Worm (Caenorhabditis elegans): Measurements from ENCODE around the gene T13C5.7.

T13C5.7 gene

DNA sequence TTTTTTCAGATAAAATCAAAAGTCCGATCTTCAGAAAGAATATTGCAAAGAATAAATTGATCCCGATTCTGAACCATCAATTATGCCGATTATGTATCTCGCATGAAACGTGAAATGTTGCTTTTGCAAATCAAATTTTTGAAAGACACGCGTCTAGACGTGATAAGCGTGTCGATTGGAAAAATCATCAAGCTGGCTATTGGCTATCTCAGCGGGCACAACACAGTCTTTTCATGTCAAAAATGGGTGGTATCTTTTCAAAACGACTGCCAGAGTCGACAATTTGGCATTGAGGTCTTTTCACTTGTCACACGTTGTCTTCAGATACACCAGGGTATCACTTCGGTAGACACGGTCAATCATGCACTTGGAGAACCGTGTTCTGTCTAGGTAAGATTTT, 16.2 kb downstream of the T13C5.7 start, which contains the start of gene daf-9:
daf-9 (plus strand) TSS at position 301 of the 400 bp plus-strand sequence.
- no peak for TF ChIP-seq ceh-30 (tag; optimal IDR thresholded peaks at IDR 0.05)
- no peak for TF ChIP-seq ceh-6 (GFP tag; optimal IDR thresholded peaks at IDR 0.05)
- TF ChIP-seq npax-4 (tag; optimal IDR thresholded peaks at IDR 0.05) = no peak
- TF ChIP-seq ttx-3 (tag; optimal IDR thresholded peaks at IDR 0.05) = no peak
- TF ChIP-seq sox-4 (tag; optimal IDR thresholded peaks at IDR 0.05) = no peak
- TF ChIP-seq hlh-13 (GFP tag; optimal IDR thresholded peaks at IDR 0.05) = no peak
- no peak for TF ChIP-seq unc-42 (tag; optimal IDR thresholded peaks at IDR 0.05)
- TF ChIP-seq ceh-18 (tag; optimal IDR thresholded peaks at IDR 0.05) = no peak
- no peak for TF ChIP-seq lim-6 (tag; optimal IDR thresholded peaks at IDR 0.05)
- no peak for TF ChIP-seq hlh-8 (tag; optimal IDR thresholded peaks at IDR 0.05)
- no peak for TF ChIP-seq tbx-7 (tag; optimal IDR thresholded peaks at IDR 0.05)
- no peak for TF ChIP-seq C08G9.2 (tag; optimal IDR thresholded peaks at IDR 0.05)
- TF ChIP-seq ceh-9 (tag; optimal IDR thresholded peaks at IDR 0.05) = no peak
- TF ChIP-seq hlh-6 (tag; optimal IDR thresholded peaks at IDR 0.05) = no peak

DNA sequence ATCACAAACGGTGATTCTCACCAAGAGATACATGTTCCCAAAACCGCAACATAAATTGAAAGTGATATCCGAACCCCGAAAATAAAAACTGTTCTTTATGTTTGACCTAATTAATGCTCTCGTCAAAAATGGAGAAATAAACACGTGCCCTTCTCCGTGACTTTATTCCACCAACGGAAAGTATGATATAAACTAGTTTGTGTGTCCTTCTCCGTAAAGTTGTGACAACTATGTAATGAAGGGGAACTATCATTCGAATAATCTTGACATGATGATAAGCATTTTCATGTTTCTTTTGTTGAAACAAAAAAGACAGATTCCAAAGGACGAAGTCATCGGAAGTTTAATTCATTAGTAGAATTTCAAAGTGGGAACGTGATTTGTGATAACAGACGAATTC, 21.1 kb downstream of the T13C5.7 start:
- TF ChIP-seq ceh-18 (tag; optimal IDR thresholded peaks at IDR 0.05) (no peak), ceh-14 (tag; optimal IDR thresholded peaks at IDR 0.05) (no peak), unc-86 (tag; optimal IDR thresholded peaks at IDR 0.05) (no peak), ceh-45 (GFP tag; IDR thresholded peaks at IDR 0.05) (no peak), rnt-1 (tag; optimal IDR thresholded peaks at IDR 0.05) (no peak), ceh-48 (tag; optimal IDR thresholded peaks at IDR 0.05) (no peak), pha-2 (tag; optimal IDR thresholded peaks at IDR 0.05) (no peak), K09A11.1 (tag; optimal IDR thresholded peaks at IDR 0.05; ENCODE audit: insufficient read depth) (no peak), hlh-13 (GFP tag; optimal IDR thresholded peaks at IDR 0.05) (no peak), unc-55 (GFP tag; optimal IDR thresholded peaks at IDR 0.05) (no peak), ceh-6 (GFP tag; optimal IDR thresholded peaks at IDR 0.05) (no peak), gmeb-2 (tag; optimal IDR thresholded peaks at IDR 0.05) (no peak), sox-4 (tag; optimal IDR thresholded peaks at IDR 0.05) (no peak), odd-2 (tag; optimal IDR thresholded peaks at IDR 0.05) (no peak), ceh-9 (tag; optimal IDR thresholded peaks at IDR 0.05) (no peak), sdc-2 (tag; optimal IDR thresholded peaks at IDR 0.05) (no peak), fkh-10 (GFP tag; optimal IDR thresholded peaks at IDR 0.05) (no peak)

DNA sequence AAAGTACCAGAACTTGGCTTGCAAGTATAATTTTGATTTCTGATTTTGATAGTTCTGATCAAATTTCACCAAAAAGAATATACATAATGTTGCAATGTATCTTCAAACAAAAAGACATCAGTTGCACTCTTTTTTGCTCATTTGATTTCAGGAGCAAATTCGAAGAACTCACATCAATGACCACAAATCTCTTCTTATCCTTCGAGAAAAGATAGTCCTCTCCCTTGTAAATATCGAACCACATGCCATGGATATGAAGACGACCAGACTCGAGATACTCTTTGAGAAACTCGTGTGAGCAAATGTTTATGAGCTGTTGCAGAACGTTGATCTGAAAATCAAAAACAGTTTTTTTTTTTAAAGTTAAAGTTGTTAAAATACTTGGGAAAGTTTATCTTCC, 22.4 kb downstream of the T13C5.7 start:
- TF ChIP-seq mec-3 (tag; optimal IDR thresholded peaks at IDR 0.05; ENCODE audit: borderline replicate concordance) (no peak), ceh-18 (tag; optimal IDR thresholded peaks at IDR 0.05) (no peak), nhr-11 (tag; optimal IDR thresholded peaks at IDR 0.05) (no peak), tbx-2 (tag; optimal IDR thresholded peaks at IDR 0.05) (no peak), hlh-13 (GFP tag; optimal IDR thresholded peaks at IDR 0.05) (no peak), npax-4 (tag; optimal IDR thresholded peaks at IDR 0.05) (no peak), pqm-1 (tag; optimal IDR thresholded peaks at IDR 0.05) (no peak), T23F11.4 (GFP tag; optimal IDR thresholded peaks at IDR 0.05) (no peak), fax-1 (tag; optimal IDR thresholded peaks at IDR 0.05) (no peak), hlh-15 (tag; optimal IDR thresholded peaks at IDR 0.05) (no peak), nfya-1 (tag; optimal IDR thresholded peaks at IDR 0.05) (no peak), ceh-6 (GFP tag; optimal IDR thresholded peaks at IDR 0.05) (no peak), zip-5 (tag; optimal IDR thresholded peaks at IDR 0.05) (no peak), ceh-19 (GFP tag; optimal IDR thresholded peaks at IDR 0.05) (no peak), unc-3 (GFP tag; conservative IDR thresholded peaks at IDR 0.05) (no peak), unc-3 (tag; optimal IDR thresholded peaks at IDR 0.05) (no peak), ttx-3 (tag; optimal IDR thresholded peaks at IDR 0.05) (no peak), K09A11.1 (tag; optimal IDR thresholded peaks at IDR 0.05; ENCODE audit: insufficient read depth) (no peak), unc-55 (GFP tag; optimal IDR thresholded peaks at IDR 0.05) (no peak), ceh-45 (GFP tag; IDR thresholded peaks at IDR 0.05) (no peak), odd-2 (tag; optimal IDR thresholded peaks at IDR 0.05) (no peak)
